Worm (Caenorhabditis elegans): Measurements from ENCODE around the gene C13C4.6.

DNA sequence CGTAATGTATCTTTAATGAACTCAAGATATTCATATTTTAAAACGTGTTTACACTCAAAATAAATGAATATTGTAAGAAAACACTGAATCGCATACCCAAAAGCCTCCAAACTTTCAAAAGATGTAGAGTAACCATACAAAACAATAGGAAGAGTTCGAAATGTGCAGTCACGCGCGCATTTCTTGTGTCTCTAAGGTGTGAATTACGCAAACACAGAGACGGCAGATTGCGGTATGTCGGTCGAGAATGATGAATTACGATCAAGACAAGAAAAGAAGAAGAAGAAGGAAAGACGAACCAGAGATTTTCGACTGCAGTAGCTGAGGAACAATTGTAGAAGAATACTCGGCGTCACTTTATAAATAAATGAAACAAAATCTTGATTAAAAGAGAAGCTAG, 9.9 kb upstream of the C13C4.6 start, which contains the start of gene lhpp-1:
- TF ChIP-seq ceh-83 (GFP tag; optimal IDR thresholded peaks at IDR 0.05) (no peak), flh-1 (GFP tag; optimal IDR thresholded peaks at IDR 0.05) (no peak), unc-62 (GFP tag; optimal IDR thresholded peaks at IDR 0.05) (no peak), mep-1 (tag; optimal IDR thresholded peaks at IDR 0.05) (no peak), ceh-43 (GFP tag; optimal IDR thresholded peaks at IDR 0.05) (no peak)
